Fruit fly (Drosophila melanogaster) whole organism, wandering third instar larva: Measurements from ENCODE around the gene GNBP3.

Source experiments
- Abd-B ChIP-seq: fragments of >200 bp; optimal IDR thresholded peaks from 2 replicates; lab custom pipeline; 2017; ENCODE audit warnings: missing biosample characterization, missing genetic modification characterization
- CG32264 ChIP-seq: fragments of 200-800 bp; sonication (Bioruptor generic); optimal IDR thresholded peaks from 2 replicates; lab custom pipeline; 2016; ENCODE audit warnings: missing biosample characterization, missing genetic modification characterization
- CG9705 ChIP-seq: fragments of 200-800 bp; sonication (Bioruptor generic); optimal IDR thresholded peaks from 2 replicates; lab custom pipeline; 2018; ENCODE audit warnings: missing biosample characterization, mild to moderate bottlenecking, missing genetic modification characterization
- CrebA ChIP-seq: fragments of 200-800 bp; sonication (Bioruptor generic); optimal IDR thresholded peaks from 2 replicates; lab custom pipeline; 2016; ENCODE audit warnings: missing biosample characterization, mild to moderate bottlenecking, missing genetic modification characterization, borderline replicate concordance
- Dfd ChIP-seq: fragments of >200 bp; optimal IDR thresholded peaks from 2 replicates; lab custom pipeline; 2017; ENCODE audit warnings: missing biosample characterization, missing genetic modification characterization
- Dif ChIP-seq: fragments of 200-275, 200-300 bp; sonication (Bioruptor generic); optimal IDR thresholded peaks from 2 replicates; lab custom pipeline; 2018; ENCODE audit warnings: missing biosample characterization, missing genetic modification characterization; ENCODE audit not compliant: partially characterized antibody
- GATAd ChIP-seq: sonication (Bioruptor generic); optimal IDR thresholded peaks from 2 replicates; lab custom pipeline; 2016; ENCODE audit warnings: missing biosample characterization, missing genetic modification characterization
- HLH106 ChIP-seq: fragments of 200-800 bp; optimal IDR thresholded peaks from 3 replicates; lab custom pipeline; 2019; ENCODE audit warnings: missing biosample characterization, mild to moderate bottlenecking, missing genetic modification characterization, moderate library complexity
- Hnf4 ChIP-seq: fragments of 200-800 bp; sonication (Bioruptor generic); optimal IDR thresholded peaks from 2 replicates; lab custom pipeline; 2016; ENCODE audit warnings: missing biosample characterization, mild to moderate bottlenecking, missing genetic modification characterization
- Hr78 ChIP-seq: fragments of >200 bp; optimal IDR thresholded peaks from 2 replicates; lab custom pipeline; 2017; ENCODE audit warnings: missing biosample characterization, missing genetic modification characterization
- Hr83 ChIP-seq: fragments of 200-300 bp; sonication (Bioruptor generic); optimal IDR thresholded peaks from 2 replicates; lab custom pipeline; 2016; ENCODE audit warnings: missing biosample characterization, mild to moderate bottlenecking, missing genetic modification characterization, moderate library complexity; ENCODE audit not compliant: poor library complexity, severe bottlenecking
- Jra ChIP-seq: sonication (Bioruptor generic); optimal IDR thresholded peaks from 2 replicates; lab custom pipeline; 2016; ENCODE audit warnings: missing biosample characterization, missing genetic modification characterization
- Mio ChIP-seq: sonication (Bioruptor generic); optimal IDR thresholded peaks from 2 replicates; lab custom pipeline; 2016; ENCODE audit warnings: missing biosample characterization, missing genetic modification characterization
- Myc ChIP-seq: fragments of >200 bp; optimal IDR thresholded peaks from 2 replicates; lab custom pipeline; 2017
- N ChIP-seq: fragments of >200 bp; optimal IDR thresholded peaks from 2 replicates; lab custom pipeline; 2018; ENCODE audit warnings: missing biosample characterization, missing external identifiers, missing genetic modification characterization
- OdsH ChIP-seq: fragments of 200-800 bp; sonication (Bioruptor generic); optimal IDR thresholded peaks from 2 replicates; lab custom pipeline; 2016; ENCODE audit warnings: missing biosample characterization, mild to moderate bottlenecking, missing genetic modification characterization
- Rel ChIP-seq, 2 experiments: fragments of 200-800 bp; sonication (Bioruptor generic) in 1 of 2; optimal IDR thresholded peaks; 2 replicates in 1 of 2; 3 replicates in 1 of 2; lab custom pipeline; 2016 to 2019; ENCODE audit warnings: mild to moderate bottlenecking in 2 of 2, missing biosample characterization in 2 of 2, missing genetic modification characterization in 2 of 2, moderate library complexity in 1 of 2
- Sp1 ChIP-seq: fragments of 200-800 bp; sonication (Bioruptor generic); optimal IDR thresholded peaks from 3 replicates; lab custom pipeline; 2019; ENCODE audit warnings: missing biosample characterization, mild to moderate bottlenecking, missing genetic modification characterization, moderate library complexity
- Vsx2 ChIP-seq: fragments of 200-300, 225-300 bp; sonication (Bioruptor generic); optimal IDR thresholded peaks from 2 replicates; lab custom pipeline; 2018; ENCODE audit warnings: missing biosample characterization, missing genetic modification characterization; ENCODE audit not compliant: partially characterized antibody
- br ChIP-seq: fragments of 200-800 bp; sonication (Bioruptor generic); optimal IDR thresholded peaks from 2 replicates; lab custom pipeline; 2016; ENCODE audit warnings: missing biosample characterization, missing genetic modification characterization
- brk ChIP-seq: fragments of 200-800 bp; sonication (Bioruptor generic); optimal IDR thresholded peaks from 2 replicates; lab custom pipeline; 2016; ENCODE audit warnings: missing biosample characterization, mild to moderate bottlenecking, missing genetic modification characterization
- dl ChIP-seq, 2 experiments: fragments of 175-275, 200-275 bp in 1 of 2; fragments of 200-275 bp in 1 of 2; sonication (Bioruptor generic); optimal IDR thresholded peaks; lab custom pipeline; 2018; ENCODE audit warnings: mild to moderate bottlenecking in 2 of 2, missing biosample characterization in 2 of 2, missing genetic modification characterization in 2 of 2, moderate library complexity in 2 of 2; ENCODE audit not compliant: partially characterized antibody in 2 of 2, insufficient read depth in 1 of 2
- dmrt93B ChIP-seq: fragments of 200-800 bp; sonication (Bioruptor generic); optimal IDR thresholded peaks from 2 replicates; lab custom pipeline; 2018; ENCODE audit warnings: missing biosample characterization, mild to moderate bottlenecking, missing genetic modification characterization
- dsf ChIP-seq: sonication (Bioruptor generic); optimal IDR thresholded peaks from 2 replicates; lab custom pipeline; 2016; ENCODE audit warnings: missing biosample characterization, missing genetic modification characterization, borderline replicate concordance
- ey ChIP-seq: fragments of 200-800 bp; sonication (Bioruptor generic); optimal IDR thresholded peaks from 2 replicates; lab custom pipeline; 2016; ENCODE audit warnings: missing biosample characterization, missing genetic modification characterization
- foxo ChIP-seq, 2 experiments: fragments of 200-800 bp; sonication (Bioruptor generic); optimal IDR thresholded peaks; 2 replicates in 1 of 2; 3 replicates in 1 of 2; lab custom pipeline; 2016 to 2017; ENCODE audit warnings: missing biosample characterization in 2 of 2, missing genetic modification characterization in 2 of 2
- fru ChIP-seq: fragments of 200-800 bp; sonication (Bioruptor generic); optimal IDR thresholded peaks from 3 replicates; lab custom pipeline; 2016; ENCODE audit warnings: missing biosample characterization, mild to moderate bottlenecking, missing genetic modification characterization
- h ChIP-seq: fragments of 200-800 bp; sonication (Bioruptor generic); optimal IDR thresholded peaks from 3 replicates; lab custom pipeline; 2016; ENCODE audit warnings: missing biosample characterization, mild to moderate bottlenecking, missing genetic modification characterization
- jim ChIP-seq: fragments of 175-275, 200-325 bp; sonication (Bioruptor generic); optimal IDR thresholded peaks from 2 replicates; lab custom pipeline; 2016; ENCODE audit warnings: missing biosample characterization, mild to moderate bottlenecking, missing genetic modification characterization
- lola ChIP-seq: fragments of >200 bp; optimal IDR thresholded peaks from 2 replicates; lab custom pipeline; 2017; ENCODE audit warnings: missing biosample characterization, missing genetic modification characterization
- pan ChIP-seq: fragments of >200 bp; optimal IDR thresholded peaks from 2 replicates; lab custom pipeline; 2017
- psq ChIP-seq: fragments of 200-800 bp; sonication (Bioruptor generic); optimal IDR thresholded peaks from 3 replicates; lab custom pipeline; 2017; ENCODE audit warnings: missing biosample characterization, mild to moderate bottlenecking, missing genetic modification characterization, moderate library complexity
- rgr ChIP-seq: fragments of 200-800 bp; sonication (Bioruptor generic); optimal IDR thresholded peaks from 3 replicates; lab custom pipeline; 2016; ENCODE audit warnings: missing biosample characterization, mild to moderate bottlenecking, missing genetic modification characterization
- sage ChIP-seq: fragments of 200-800 bp; sonication (Bioruptor generic); optimal IDR thresholded peaks from 2 replicates; lab custom pipeline; 2016; ENCODE audit warnings: missing biosample characterization, mild to moderate bottlenecking, missing genetic modification characterization
- sv ChIP-seq: fragments of 200-800 bp; sonication (Bioruptor generic); optimal IDR thresholded peaks from 3 replicates; lab custom pipeline; 2016; ENCODE audit warnings: missing biosample characterization, missing genetic modification characterization
- tai ChIP-seq: sonication (Bioruptor generic); optimal IDR thresholded peaks from 2 replicates; lab custom pipeline; 2016; ENCODE audit warnings: missing biosample characterization, missing genetic modification characterization
- usp ChIP-seq: fragments of >200 bp; optimal IDR thresholded peaks from 2 replicates; lab custom pipeline; 2017; ENCODE audit warnings: missing biosample characterization, missing genetic modification characterization
- woc ChIP-seq: sonication (Bioruptor generic); optimal IDR thresholded peaks from 2 replicates; lab custom pipeline; 2016; ENCODE audit warnings: missing biosample characterization, mild to moderate bottlenecking, missing genetic modification characterization

The GNBP3 gene

DNA sequence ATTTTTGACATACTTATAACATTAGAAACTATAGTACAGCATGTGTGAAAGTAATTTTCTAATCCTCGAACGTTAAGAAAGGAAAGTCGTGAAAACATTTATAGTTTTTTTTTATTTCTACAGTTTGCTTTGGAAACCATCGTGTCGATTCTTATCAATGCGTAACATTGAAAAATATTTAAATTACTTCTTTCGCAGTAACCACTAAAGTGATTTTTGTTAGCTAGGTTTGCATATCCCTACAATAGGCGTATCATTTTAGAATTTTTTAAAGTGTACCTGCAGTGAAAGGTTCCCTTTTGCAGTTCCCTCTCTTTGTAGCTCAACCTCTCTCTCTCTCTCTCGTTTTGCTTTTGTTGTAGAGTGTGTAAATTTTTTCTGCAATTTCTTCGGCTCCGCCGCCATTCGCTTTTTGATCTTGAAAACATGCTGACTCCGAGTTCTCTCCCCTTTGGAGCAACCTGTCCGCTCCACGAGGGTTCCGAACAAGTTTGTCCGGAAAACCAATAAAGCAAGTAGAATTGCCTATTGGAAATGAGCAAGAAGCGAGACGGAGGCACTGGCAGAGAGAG, 41.2 kb upstream of the GNBP3 start:
- TF ChIP-seq brk (GFP tag; lab: Kevin White, UChicago) (no peak), N (GFP tag; lab: Kevin White, UChicago) (no peak), Dif (GFP tag; lab: Kevin White, UChicago) (peak; percentile 44), Vsx2 (GFP tag; lab: Kevin White, UChicago) (no peak), CG9705 (no peak), foxo (GFP tag; optimal IDR thresholded peaks at IDR 0.05; lab: Kevin White, UChicago) (peak in 1 of 2 experiments; percentile 72), pan (no peak), Rel (GFP tag; optimal IDR thresholded peaks at IDR 0.05; lab: Kevin White, UChicago) (no peak), Rel (tag; optimal IDR thresholded peaks at IDR 0.05; lab: Kevin White, UChicago) (no peak), br (GFP tag; lab: Kevin White, UChicago) (peak; percentile 62), Abd-B (GFP tag; lab: Kevin White, UChicago) (no peak), dl (GFP tag; optimal IDR thresholded peaks at IDR 0.05; lab: Kevin White, UChicago; ENCODE audit: insufficient read depth in 1 of 2, partially characterized antibody in 2 of 2) (no peak), dmrt93B (GFP tag; lab: Kevin White, UChicago) (peak; percentile 51), GATAd (GFP tag; lab: Kevin White, UChicago) (no peak), woc (GFP tag; lab: Kevin White, UChicago) (peak; percentile 77), psq (GFP tag; lab: Kevin White, UChicago) (peak; percentile 76), CrebA (GFP tag; lab: Kevin White, UChicago) (no peak), Sp1 (GFP tag; lab: Kevin White, UChicago) (peak; percentile 62), sv (GFP tag; lab: Kevin White, UChicago) (no peak), h (GFP tag; lab: Kevin White, UChicago) (peak; percentile 56), usp (no peak), CG32264 (GFP tag; lab: Kevin White, UChicago) (no peak), Mio (GFP tag; lab: Kevin White, UChicago) (no peak), Dfd (GFP tag; lab: Kevin White, UChicago) (no peak), tai (no peak), Myc (lab: Kevin White, UChicago) (no peak), Jra (GFP tag; lab: Kevin White, UChicago) (peak; percentile 40), HLH106 (tag; lab: Kevin White, UChicago) (peak; percentile 36), fru (GFP tag; lab: Kevin White, UChicago) (peak; percentile 79), Hnf4 (GFP tag; lab: Kevin White, UChicago) (peak; percentile 29), sage (GFP tag; lab: Kevin White, UChicago) (no peak), lola (GFP tag; lab: Kevin White, UChicago) (no peak), Hr83 (GFP tag; lab: Kevin White, UChicago) (no peak), rgr (GFP tag; lab: Kevin White, UChicago) (peak; percentile 18), jim (GFP tag; lab: Kevin White, UChicago) (no peak), Hr78 (GFP tag; lab: Kevin White, UChicago) (no peak), dsf (GFP tag; lab: Kevin White, UChicago) (no peak), OdsH (GFP tag; lab: Kevin White, UChicago) (peak; percentile 63), ey (GFP tag; lab: Kevin White, UChicago) (peak; percentile 69)

DNA sequence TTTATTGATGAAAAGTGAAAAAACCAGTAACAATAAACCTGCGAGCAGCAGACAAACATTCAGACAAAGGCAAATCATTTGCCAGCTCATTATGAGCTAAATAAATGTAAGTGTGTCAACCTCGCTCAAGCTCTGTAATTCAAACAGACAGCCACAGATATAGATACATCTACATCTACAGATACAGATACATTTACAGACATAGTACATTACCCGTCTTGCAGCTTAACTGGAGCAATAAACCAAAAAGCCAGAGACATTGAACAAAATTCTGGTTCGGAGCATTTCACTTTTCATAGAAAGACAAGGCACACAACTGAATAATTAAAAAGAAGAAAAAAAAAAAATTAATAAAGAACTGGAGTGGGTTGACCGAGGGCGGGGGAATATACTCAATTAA, 35.1 kb upstream of the GNBP3 start:
- TF ChIP-seq dl (GFP tag; optimal IDR thresholded peaks at IDR 0.05; lab: Kevin White, UChicago; ENCODE audit: insufficient read depth in 1 of 2, partially characterized antibody in 2 of 2) (no peak), GATAd (GFP tag; lab: Kevin White, UChicago) (no peak), Myc (lab: Kevin White, UChicago) (no peak), dsf (GFP tag; lab: Kevin White, UChicago) (no peak), Hr78 (GFP tag; lab: Kevin White, UChicago) (no peak), rgr (GFP tag; lab: Kevin White, UChicago) (no peak), Hnf4 (GFP tag; lab: Kevin White, UChicago) (no peak), HLH106 (tag; lab: Kevin White, UChicago) (no peak), CrebA (GFP tag; lab: Kevin White, UChicago) (no peak), brk (GFP tag; lab: Kevin White, UChicago) (no peak), tai (no peak), dmrt93B (GFP tag; lab: Kevin White, UChicago) (no peak), lola (GFP tag; lab: Kevin White, UChicago) (no peak), CG9705 (no peak), ey (GFP tag; lab: Kevin White, UChicago) (no peak), pan (no peak), N (GFP tag; lab: Kevin White, UChicago) (no peak)
